Worm (Caenorhabditis elegans): ENCODE measurements around the gene F49E12.10.

F49E12.10 gene

ce11 chrII:8390751-8391150 lies at the start of gene F49E12.10:
Gene F49E12.10, plus strand, starts transcription at chrII:8391051.
- no peak for TF ChIP-seq W03F9.2 (tag; optimal IDR thresholded peaks at IDR 0.05)

ce11 chrII:8344803-8345202 lies 46.0 kb upstream of the F49E12.10 start:
- no peak for TF ChIP-seq W03F9.2 (tag; optimal IDR thresholded peaks at IDR 0.05)
- TF ChIP-seq dao-5 (tag; optimal IDR thresholded peaks at IDR 0.05), result no peak
- no peak for TF ChIP-seq him-1 (tag; optimal IDR thresholded peaks at IDR 0.05)

DNA sequence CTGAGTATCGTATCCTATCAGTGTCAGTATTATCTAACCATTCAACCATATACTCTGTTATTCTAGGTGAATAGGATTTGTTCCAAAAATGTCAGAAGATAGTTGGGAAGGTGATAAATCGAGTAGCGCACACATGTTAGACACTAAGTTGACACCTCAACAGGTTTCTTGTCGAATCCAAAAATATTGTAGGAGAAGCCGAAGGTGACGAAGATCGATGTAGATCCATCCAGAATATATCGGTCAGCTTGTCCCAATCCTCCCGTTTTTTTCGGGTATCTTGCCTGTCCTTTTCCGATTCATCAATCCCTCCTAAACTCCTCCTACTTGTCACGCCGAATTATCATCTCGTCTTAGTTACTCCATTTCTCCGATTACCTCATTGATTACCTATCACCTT lies 45.2 kb upstream of the F49E12.10 start:
- no peak for TF ChIP-seq W03F9.2 (tag; optimal IDR thresholded peaks at IDR 0.05)
- no peak for TF ChIP-seq him-1 (tag; optimal IDR thresholded peaks at IDR 0.05)
- TF ChIP-seq dao-5 (tag; optimal IDR thresholded peaks at IDR 0.05), result no peak

DNA sequence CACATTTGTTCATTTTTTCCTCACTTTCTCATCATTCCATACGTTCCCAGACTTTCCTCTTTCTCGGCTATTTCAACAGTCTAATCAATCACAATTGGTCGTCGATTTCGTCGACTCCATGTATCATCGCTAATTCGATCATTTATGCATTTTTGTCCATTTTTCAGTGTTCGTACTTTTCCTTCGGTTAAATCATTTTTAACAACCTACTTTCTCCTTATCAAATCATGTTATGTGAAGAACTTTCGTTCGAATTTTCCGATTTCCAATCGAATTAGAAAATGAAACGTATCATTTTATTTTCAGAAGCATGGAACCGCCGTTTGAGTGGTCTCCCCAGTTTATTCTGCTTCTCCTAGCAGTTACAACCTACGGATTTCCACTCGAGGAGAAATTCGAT lies 44.5 kb upstream of the F49E12.10 start, which contains the start of gene eff-1:
Gene eff-1 (plus strand): TSS at position 301 of the 400 bp plus-strand sequence.
- TF ChIP-seq dao-5 (tag; optimal IDR thresholded peaks at IDR 0.05) (no peak), him-1 (tag; optimal IDR thresholded peaks at IDR 0.05) (no peak), W03F9.2 (tag; optimal IDR thresholded peaks at IDR 0.05) (no peak)

DNA sequence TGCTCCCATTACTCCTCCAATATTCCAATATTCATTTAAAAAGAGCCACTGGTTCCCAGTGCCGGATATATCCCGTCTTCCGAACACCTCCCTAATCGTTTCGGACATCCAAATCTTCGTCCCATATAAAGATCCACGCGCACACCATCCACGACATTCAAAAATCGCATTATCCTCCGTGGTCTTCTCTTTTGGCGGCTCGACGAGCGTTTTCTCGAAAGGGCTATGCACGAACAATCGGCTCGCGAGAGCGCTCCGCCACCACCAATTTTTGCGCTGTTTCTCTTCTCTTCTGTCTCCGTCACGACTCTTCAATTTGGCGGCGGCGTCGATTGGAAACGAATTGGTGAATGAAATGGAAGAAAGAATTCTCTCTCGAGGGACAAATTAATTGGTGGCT lies 37.6 kb upstream of the F49E12.10 start:
- TF ChIP-seq dao-5 (tag; optimal IDR thresholded peaks at IDR 0.05) (no peak), W03F9.2 (tag; optimal IDR thresholded peaks at IDR 0.05) (no peak), him-1 (tag; optimal IDR thresholded peaks at IDR 0.05) (no peak)

- no peak for TF ChIP-seq dao-5 (tag; optimal IDR thresholded peaks at IDR 0.05)
- no peak for TF ChIP-seq W03F9.2 (tag; optimal IDR thresholded peaks at IDR 0.05)
- no peak for TF ChIP-seq him-1 (tag; optimal IDR thresholded peaks at IDR 0.05)
Measured at ce11 chrII:8354233-8354750, 36.6 kb upstream of the F49E12.10 start, which contains the start of gene C26D10.6. Gene C26D10.6, minus strand, starts transcription at chrII:8354700.

DNA sequence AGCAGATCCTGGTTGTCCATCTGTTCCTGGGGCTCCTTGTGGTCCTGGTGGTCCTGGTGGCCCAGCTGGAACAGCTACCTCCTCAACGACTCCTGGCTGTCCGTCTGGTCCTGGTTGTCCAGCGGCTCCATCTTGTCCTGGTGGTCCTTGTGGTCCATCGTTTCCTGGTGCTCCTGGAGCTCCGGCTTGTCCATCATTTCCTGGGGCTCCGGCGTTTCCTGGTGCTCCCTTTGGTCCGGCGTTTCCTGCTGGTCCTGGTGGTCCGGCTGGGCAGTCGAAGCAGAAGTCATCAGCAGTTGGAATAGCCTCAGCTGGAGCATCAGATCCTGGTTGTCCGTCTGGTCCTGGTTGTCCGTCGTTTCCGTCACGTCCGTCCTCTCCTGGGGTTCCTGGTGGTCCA lies 32.4 kb upstream of the F49E12.10 start:
- no peak for TF ChIP-seq him-1 (tag; optimal IDR thresholded peaks at IDR 0.05)
- TF ChIP-seq dao-5 (tag; optimal IDR thresholded peaks at IDR 0.05), result no peak
- no peak for TF ChIP-seq W03F9.2 (tag; optimal IDR thresholded peaks at IDR 0.05)

DNA sequence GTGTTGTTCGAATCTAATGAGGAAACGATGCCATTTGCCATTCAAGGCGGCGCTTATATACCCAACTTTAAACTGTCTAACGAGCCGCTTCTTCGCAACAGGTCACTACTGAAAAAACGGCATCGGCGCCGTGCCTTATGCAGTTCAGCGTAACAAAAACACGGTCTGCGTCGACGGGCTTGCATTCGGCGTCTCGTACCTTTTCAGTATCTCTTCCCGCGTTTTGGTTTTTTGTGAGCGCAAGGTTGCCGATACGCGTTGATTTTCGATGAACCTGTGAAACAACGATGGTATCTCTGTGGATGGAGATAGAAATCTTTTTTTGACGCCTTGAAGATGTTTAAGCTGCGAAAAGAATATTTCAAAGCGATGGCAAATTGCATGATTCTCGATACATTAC lies 31.5 kb upstream of the F49E12.10 start, which contains the start of gene col-77:
Gene col-77 (minus strand): TSS at position 32 of the 400 bp plus-strand sequence.
- TF ChIP-seq him-1 (tag; optimal IDR thresholded peaks at IDR 0.05) (no peak), W03F9.2 (tag; optimal IDR thresholded peaks at IDR 0.05) (no peak), dao-5 (tag; optimal IDR thresholded peaks at IDR 0.05) (no peak)

DNA sequence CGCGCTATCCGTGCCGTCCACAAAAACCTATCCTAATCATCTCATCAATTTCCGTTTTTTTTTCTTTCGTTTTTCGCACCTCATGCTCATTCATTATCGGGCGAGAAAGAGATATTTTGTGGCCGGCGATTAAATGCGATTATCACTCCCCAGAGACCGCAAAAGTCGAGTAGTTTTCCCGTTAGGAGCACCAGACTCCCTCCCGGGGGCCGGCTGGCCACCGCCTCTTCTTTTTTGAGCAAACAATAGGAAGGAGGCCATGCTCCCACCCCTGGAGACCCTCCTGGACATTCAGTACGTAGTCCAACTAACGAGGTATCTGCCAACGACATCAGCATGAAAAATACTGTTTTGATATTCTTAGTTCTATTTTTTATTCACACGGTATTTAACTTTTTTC lies 30.4 kb upstream of the F49E12.10 start, which contains the start of gene M195.2:
Gene M195.2 (plus strand): TSS at position 301 of the 400 bp plus-strand sequence.
- TF ChIP-seq him-1 (tag; optimal IDR thresholded peaks at IDR 0.05) (no peak), dao-5 (tag; optimal IDR thresholded peaks at IDR 0.05) (no peak), W03F9.2 (tag; optimal IDR thresholded peaks at IDR 0.05) (no peak)

DNA sequence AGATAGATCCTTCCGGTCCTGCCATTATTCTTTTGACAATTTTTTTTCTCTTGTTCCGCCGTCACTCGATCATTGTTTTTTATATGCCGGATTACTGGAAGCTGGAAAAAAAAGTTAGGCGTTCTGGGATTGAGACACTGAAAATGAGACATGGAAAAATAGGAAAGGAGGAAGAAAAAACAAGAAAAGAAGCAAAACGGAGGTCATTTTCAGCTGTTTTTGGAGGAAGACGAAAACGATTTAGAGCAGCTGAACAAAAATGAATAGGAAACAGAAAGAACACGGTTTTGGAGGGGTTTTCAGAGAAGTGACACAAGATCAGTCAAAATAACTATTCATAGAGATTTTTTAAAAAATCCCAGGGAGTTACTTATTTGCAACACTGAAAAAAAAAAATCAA lies 21.8 kb upstream of the F49E12.10 start, which contains the start of gene amt-3:
Gene amt-3 (minus strand): TSS at position 101 of the 400 bp plus-strand sequence.
- TF ChIP-seq him-1 (tag; optimal IDR thresholded peaks at IDR 0.05) (no peak), W03F9.2 (tag; optimal IDR thresholded peaks at IDR 0.05) (no peak), dao-5 (tag; optimal IDR thresholded peaks at IDR 0.05) (no peak)

DNA sequence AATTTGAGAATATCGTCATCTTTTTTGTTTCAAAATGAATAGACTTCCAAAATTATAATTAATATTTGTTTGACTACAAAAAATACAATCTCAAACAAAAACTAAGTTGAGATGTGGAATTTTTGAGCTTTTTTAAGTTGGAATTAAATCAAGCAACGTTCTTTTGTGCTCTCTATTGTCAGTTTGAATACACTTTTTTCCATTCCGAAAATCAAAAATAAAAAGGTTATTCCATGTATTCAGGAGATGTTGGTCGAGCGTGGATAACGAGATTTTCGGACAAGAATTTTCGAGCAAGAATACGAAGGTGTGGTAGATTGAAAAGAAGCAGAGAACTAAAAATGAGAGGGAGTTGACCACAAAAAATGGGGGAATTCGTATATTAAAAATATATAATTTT lies 20.7 kb upstream of the F49E12.10 start:
- TF ChIP-seq W03F9.2 (tag; optimal IDR thresholded peaks at IDR 0.05) (no peak), him-1 (tag; optimal IDR thresholded peaks at IDR 0.05) (no peak), dao-5 (tag; optimal IDR thresholded peaks at IDR 0.05) (no peak)

DNA sequence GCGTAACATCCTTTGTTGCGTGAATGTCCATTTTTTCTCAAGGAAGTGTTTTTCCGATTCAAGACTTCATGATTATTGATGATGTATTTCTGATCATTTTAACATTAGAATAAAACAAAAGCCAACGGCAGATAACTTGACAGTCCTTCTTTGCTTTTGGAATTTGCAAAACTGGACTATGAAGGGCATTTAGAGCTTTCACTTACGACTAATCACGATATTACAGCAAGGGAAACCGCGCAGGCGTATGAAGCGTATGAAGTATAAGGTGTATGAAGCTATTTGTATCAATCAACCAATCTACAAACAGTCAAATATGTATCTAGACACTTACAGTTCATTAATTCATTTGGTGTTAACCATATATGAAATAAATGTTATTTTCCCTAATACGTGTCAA lies 13.1 kb upstream of the F49E12.10 start:
- no peak for TF ChIP-seq dao-5 (tag; optimal IDR thresholded peaks at IDR 0.05)
- no peak for TF ChIP-seq him-1 (tag; optimal IDR thresholded peaks at IDR 0.05)
- no peak for TF ChIP-seq W03F9.2 (tag; optimal IDR thresholded peaks at IDR 0.05)

ce11 chrII:8380188-8380587 lies 10.7 kb upstream of the F49E12.10 start:
- TF ChIP-seq him-1 (tag; optimal IDR thresholded peaks at IDR 0.05), result no peak
- no peak for TF ChIP-seq dao-5 (tag; optimal IDR thresholded peaks at IDR 0.05)
- TF ChIP-seq W03F9.2 (tag; optimal IDR thresholded peaks at IDR 0.05), result no peak

ce11 chrII:8381197-8381596 lies 9.7 kb upstream of the F49E12.10 start, which contains the start of gene F49E12.12:
Gene F49E12.12, plus strand, starts transcription at chrII:8381497.
- no peak for TF ChIP-seq him-1 (tag; optimal IDR thresholded peaks at IDR 0.05)
- TF ChIP-seq dao-5 (tag; optimal IDR thresholded peaks at IDR 0.05), result no peak
- no peak for TF ChIP-seq W03F9.2 (tag; optimal IDR thresholded peaks at IDR 0.05)

DNA sequence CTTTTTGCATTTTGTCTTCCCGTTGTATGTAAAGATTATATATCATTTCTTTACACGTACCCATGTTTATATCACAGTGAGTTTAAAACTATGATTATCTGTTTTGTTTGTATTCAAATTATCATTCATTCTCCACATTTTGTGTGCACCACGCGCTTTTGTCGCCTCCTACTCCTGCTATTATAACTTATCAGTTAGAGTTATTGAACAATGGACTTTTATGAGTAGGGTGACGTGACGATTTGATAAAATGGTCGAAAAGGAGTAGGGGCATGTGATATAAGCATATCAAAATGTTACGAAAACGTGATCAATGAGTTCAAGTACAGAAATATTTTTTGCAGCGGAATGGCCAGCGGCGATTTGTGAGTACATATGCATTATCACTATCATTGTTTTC lies 8.0 kb upstream of the F49E12.10 start:
- no peak for TF ChIP-seq dao-5 (tag; optimal IDR thresholded peaks at IDR 0.05)
- TF ChIP-seq W03F9.2 (tag; optimal IDR thresholded peaks at IDR 0.05), result no peak
- TF ChIP-seq him-1 (tag; optimal IDR thresholded peaks at IDR 0.05), result no peak

All from whole organism, L4/young adult.